Fruit fly (Drosophila melanogaster) whole organism, embryonic: ENCODE data around the gene L2HGDH.

Experiments used
- C15 ChIP-seq: fragments of 200-800 bp; sonication (Bioruptor generic); IDR thresholded peaks from 3 replicates; pipeline ENCODE4 v1.3.6; 2022; ENCODE audit warnings: missing biosample characterization, missing genetic modification characterization
- CG10565 ChIP-seq: fragments of 200-800 bp; sonication (Bioruptor generic); optimal IDR thresholded peaks from 3 replicates; lab custom pipeline; 2016; ENCODE audit warnings: missing biosample characterization, mild to moderate bottlenecking, missing genetic modification characterization
- CG13775 ChIP-seq: fragments of 200-800 bp; sonication (Bioruptor generic); optimal IDR thresholded peaks from 3 replicates; lab custom pipeline; 2017; ENCODE audit warnings: missing biosample characterization, mild to moderate bottlenecking, missing genetic modification characterization
- CG14014 ChIP-seq: fragments of 200-800 bp; sonication (Bioruptor generic); IDR thresholded peaks from 2 replicates; pipeline ENCODE4 v1.3.6; 2022; ENCODE audit warnings: missing biosample characterization, missing genetic modification characterization
- CG15696 ChIP-seq: fragments of 200-800 bp; sonication (Bioruptor generic); optimal IDR thresholded peaks from 2 replicates; lab custom pipeline; 2019; ENCODE audit warnings: missing biosample characterization, mild to moderate bottlenecking, missing genetic modification characterization, moderate library complexity
- CG17359 ChIP-seq: fragments of 200-800 bp; sonication (Bioruptor generic); optimal IDR thresholded peaks from 3 replicates; lab custom pipeline; 2018; ENCODE audit warnings: missing biosample characterization, mild to moderate bottlenecking, missing genetic modification characterization, moderate library complexity
- CG17612 ChIP-seq: fragments of 200-800 bp; sonication (Bioruptor generic); IDR thresholded peaks from 2 replicates; pipeline ENCODE4 v1.3.6; 2022; ENCODE audit warnings: missing biosample characterization, missing genetic modification characterization
- CG18262 ChIP-seq: fragments of 200-800 bp; optimal IDR thresholded peaks from 3 replicates; lab custom pipeline; 2019; ENCODE audit warnings: missing biosample characterization, mild to moderate bottlenecking, missing genetic modification characterization, moderate library complexity
- CG2120 ChIP-seq: fragments of 200-800 bp; sonication (Bioruptor generic); optimal IDR thresholded peaks from 3 replicates; lab custom pipeline; 2016; ENCODE audit warnings: missing biosample characterization, missing genetic modification characterization
- CG2202 ChIP-seq: fragments of 200-800 bp; sonication (Bioruptor generic); optimal IDR thresholded peaks from 2 replicates; lab custom pipeline; 2018; ENCODE audit warnings: missing biosample characterization, mild to moderate bottlenecking, missing genetic modification characterization
- CG2678 ChIP-seq: fragments of 200-800 bp; sonication (Bioruptor generic); optimal IDR thresholded peaks from 3 replicates; lab custom pipeline; 2019; ENCODE audit warnings: missing biosample characterization, mild to moderate bottlenecking, missing genetic modification characterization, moderate library complexity
- CG32532 ChIP-seq: fragments of 200-800 bp; sonication (Bioruptor generic); IDR thresholded peaks from 2 replicates; pipeline ENCODE4 v1.3.6; 2022; ENCODE audit warnings: missing biosample characterization, missing genetic modification characterization
- CG42726 ChIP-seq: fragments of 200-800 bp; sonication (Bioruptor generic); IDR thresholded peaks from 2 replicates; pipeline ENCODE4 v1.3.6; 2022; ENCODE audit warnings: missing biosample characterization, missing genetic modification characterization; ENCODE audit not compliant: partially characterized antibody
- CG4820 ChIP-seq: fragments of 200-800 bp; sonication (Bioruptor generic); optimal IDR thresholded peaks from 3 replicates; lab custom pipeline; 2016; ENCODE audit warnings: missing biosample characterization, missing genetic modification characterization
- CG5953 ChIP-seq: fragments of 200-800 bp; sonication (Bioruptor generic); IDR thresholded peaks from 2 replicates; pipeline ENCODE4 v1.3.6; 2022; ENCODE audit warnings: missing biosample characterization, missing genetic modification characterization
- CG6689 ChIP-seq: fragments of 200-800 bp; sonication (Bioruptor generic); IDR thresholded peaks from 2 replicates; pipeline ENCODE4 v1.3.6; 2022; ENCODE audit warnings: missing biosample characterization, missing genetic modification characterization
- CG7745 ChIP-seq: fragments of 200-800 bp; sonication (Bioruptor generic); optimal IDR thresholded peaks from 2 replicates; lab custom pipeline; 2018; ENCODE audit warnings: missing biosample characterization, mild to moderate bottlenecking, missing genetic modification characterization, moderate library complexity
- CG9437 ChIP-seq: fragments of 200-800 bp; sonication (Bioruptor generic); optimal IDR thresholded peaks from 2 replicates; lab custom pipeline; 2018; ENCODE audit warnings: missing biosample characterization, mild to moderate bottlenecking, missing genetic modification characterization
- CG9727 ChIP-seq: fragments of 200-800 bp; sonication (Bioruptor generic); optimal IDR thresholded peaks from 3 replicates; lab custom pipeline; 2017; ENCODE audit warnings: missing biosample characterization, mild to moderate bottlenecking, missing genetic modification characterization
- Dek ChIP-seq: fragments of 200-800 bp; sonication (Bioruptor generic); optimal IDR thresholded peaks from 3 replicates; lab custom pipeline; 2019; ENCODE audit warnings: missing biosample characterization, mild to moderate bottlenecking, missing genetic modification characterization, moderate library complexity
- ERR ChIP-seq: fragments of 200-800 bp; sonication (Bioruptor generic); optimal IDR thresholded peaks from 2 replicates; lab custom pipeline; 2016; ENCODE audit warnings: missing biosample characterization, missing genetic modification characterization
- Fer3 ChIP-seq: fragments of 200-800 bp; sonication (Bioruptor generic); optimal IDR thresholded peaks from 2 replicates; lab custom pipeline; 2018; ENCODE audit warnings: missing biosample characterization, mild to moderate bottlenecking, missing genetic modification characterization, moderate library complexity
- HLH54F ChIP-seq: fragments of 200-800 bp; sonication (Bioruptor generic); optimal IDR thresholded peaks from 3 replicates; lab custom pipeline; 2016; ENCODE audit warnings: missing biosample characterization, missing genetic modification characterization
- Kr ChIP-seq: fragments of 200-800 bp; sonication (Bioruptor generic); optimal IDR thresholded peaks from 2 replicates; lab custom pipeline; 2017; ENCODE audit warnings: missing biosample characterization, mild to moderate bottlenecking, missing genetic modification characterization
- Meics ChIP-seq: fragments of 200-800 bp; sonication (Bioruptor generic); optimal IDR thresholded peaks from 2 replicates; lab custom pipeline; 2017; ENCODE audit warnings: missing biosample characterization, mild to moderate bottlenecking, missing genetic modification characterization
- Mes4 ChIP-seq: fragments of 200-800 bp; sonication (Bioruptor generic); optimal IDR thresholded peaks from 2 replicates; lab custom pipeline; 2016; ENCODE audit warnings: missing biosample characterization, missing genetic modification characterization
- Nf-YB ChIP-seq: fragments of 200-800 bp; sonication (Bioruptor generic); optimal IDR thresholded peaks from 3 replicates; lab custom pipeline; 2019; ENCODE audit warnings: missing biosample characterization, mild to moderate bottlenecking, missing genetic modification characterization, moderate library complexity
- Oaz ChIP-seq: fragments of 200-800 bp; sonication (Bioruptor generic); IDR thresholded peaks from 2 replicates; pipeline ENCODE4 v1.3.6; 2022; ENCODE audit warnings: missing biosample characterization, missing genetic modification characterization
- Sox100B ChIP-seq: fragments of 200-800 bp; sonication (Bioruptor generic); optimal IDR thresholded peaks from 3 replicates; lab custom pipeline; 2018; ENCODE audit warnings: missing biosample characterization, mild to moderate bottlenecking, missing genetic modification characterization
- Xrp1 ChIP-seq: fragments of 200-800 bp; sonication (Bioruptor generic); IDR thresholded peaks from 2 replicates; pipeline ENCODE4 v1.3.6; 2022; ENCODE audit warnings: missing biosample characterization, missing genetic modification characterization
- ac ChIP-seq: fragments of 200-800 bp; sonication (Bioruptor generic); optimal IDR thresholded peaks from 3 replicates; lab custom pipeline; 2017; ENCODE audit warnings: missing biosample characterization, mild to moderate bottlenecking, missing genetic modification characterization
- cad ChIP-seq: fragments of >200 bp; optimal IDR thresholded peaks from 2 replicates; lab custom pipeline; 2017; ENCODE audit warnings: missing biosample characterization, missing genetic modification characterization
- cato ChIP-seq: fragments of 200-800 bp; sonication (Bioruptor generic); optimal IDR thresholded peaks from 2 replicates; lab custom pipeline; 2016; ENCODE audit warnings: missing biosample characterization, missing genetic modification characterization, borderline replicate concordance
- caup ChIP-seq: fragments of 200-800 bp; sonication (Bioruptor generic); optimal IDR thresholded peaks from 3 replicates; lab custom pipeline; 2017; ENCODE audit warnings: missing biosample characterization, mild to moderate bottlenecking, missing genetic modification characterization, moderate library complexity; ENCODE audit not compliant: severe bottlenecking
- cg ChIP-seq: fragments of 200-800 bp; sonication (Bioruptor generic); optimal IDR thresholded peaks from 3 replicates; lab custom pipeline; 2019; ENCODE audit warnings: missing biosample characterization, mild to moderate bottlenecking, missing genetic modification characterization, moderate library complexity
- ci ChIP-seq: fragments of 200-800 bp; sonication (Bioruptor generic); IDR thresholded peaks from 3 replicates; pipeline ENCODE4 v1.3.6; 2022; ENCODE audit warnings: missing biosample characterization, missing genetic modification characterization
- croc ChIP-seq: fragments of 200-800 bp; sonication (Bioruptor generic); conservative IDR thresholded peaks from 3 replicates; pipeline ENCODE4 v1.3.6; 2022; ENCODE audit warnings: missing biosample characterization, missing genetic modification characterization
- mirr ChIP-seq: fragments of 200-800 bp; sonication (Bioruptor generic); optimal IDR thresholded peaks from 3 replicates; lab custom pipeline; 2018; ENCODE audit warnings: missing biosample characterization, mild to moderate bottlenecking, missing genetic modification characterization
- odd ChIP-seq: fragments of 200-800 bp; sonication (Bioruptor generic); optimal IDR thresholded peaks from 2 replicates; lab custom pipeline; 2017; ENCODE audit warnings: missing biosample characterization, mild to moderate bottlenecking, missing genetic modification characterization
- sim ChIP-seq: fragments of 200-800 bp; sonication (Bioruptor generic); IDR thresholded peaks from 2 replicates; pipeline ENCODE4 v1.3.6; 2022; ENCODE audit warnings: missing biosample characterization, missing genetic modification characterization
- slou ChIP-seq: fragments of 200-800 bp; sonication (Bioruptor generic); optimal IDR thresholded peaks from 3 replicates; lab custom pipeline; 2016; ENCODE audit warnings: missing biosample characterization, missing genetic modification characterization
- trem ChIP-seq: fragments of 200-800 bp; optimal IDR thresholded peaks from 3 replicates; lab custom pipeline; 2019; ENCODE audit warnings: missing biosample characterization, mild to moderate bottlenecking, missing genetic modification characterization, moderate library complexity

L2HGDH gene

DNA sequence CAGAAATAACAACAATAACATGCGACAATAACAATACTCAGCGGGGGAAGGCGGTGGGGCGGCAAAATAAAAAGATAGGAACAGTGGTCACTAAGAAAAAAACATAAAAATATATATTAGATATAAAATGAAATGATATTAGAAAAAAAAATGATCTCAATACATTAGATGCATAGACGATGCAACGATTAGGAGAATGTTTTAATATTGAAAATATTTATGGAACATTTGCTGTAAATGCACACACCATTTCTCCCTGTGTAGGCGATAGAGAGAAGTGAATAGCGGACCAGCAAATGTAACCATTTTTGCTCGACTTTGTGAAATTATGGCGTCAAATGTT lies 8.1 kb downstream of the L2HGDH start (continued):
- TF ChIP-seq CG13775 (GFP tag; lab: Kevin White, UChicago) (peak; percentile 55), HLH54F (GFP tag; lab: Kevin White, UChicago) (peak; percentile 31), CG32532 (peak; percentile 97), odd (GFP tag; lab: Kevin White, UChicago) (peak; percentile 3), croc (GFP tag; lab: Robert Waterston, UW) (peak; percentile 56), cg (no peak), CG5953 (GFP tag; lab: Robert Waterston, UW) (peak; percentile 24; the same call in 1 of the 2 replicates), Oaz (GFP tag; lab: Robert Waterston, UW) (peak; percentile 82), ac (GFP tag; lab: Kevin White, UChicago) (no peak), CG9727 (GFP tag; lab: Kevin White, UChicago) (peak; percentile 78), cato (GFP tag; lab: Kevin White, UChicago) (no peak), CG10565 (GFP tag; lab: Kevin White, UChicago) (no peak), CG2120 (GFP tag; lab: Kevin White, UChicago) (peak; percentile 86), CG2678 (tag; lab: Kevin White, UChicago) (peak; percentile 92), CG2202 (tag; lab: Kevin White, UChicago) (no peak), CG9437 (GFP tag; lab: Kevin White, UChicago) (no peak), CG14014 (GFP tag; lab: Robert Waterston, UW) (peak; percentile 95), slou (GFP tag; lab: Kevin White, UChicago) (peak; percentile 63), Dek (tag; lab: Kevin White, UChicago) (peak; percentile 85), CG17359 (tag; lab: Kevin White, UChicago) (peak; percentile 78), Nf-YB (GFP tag; lab: Kevin White, UChicago) (peak; percentile 8), C15 (GFP tag; lab: Robert Waterston, UW) (peak; percentile 88; the same call in 2 of the 3 replicates), CG18262 (tag; lab: Kevin White, UChicago) (peak; percentile 71), caup (GFP tag; lab: Kevin White, UChicago) (peak; percentile 81), Sox100B (GFP tag; lab: Kevin White, UChicago) (peak; percentile 16), trem (peak; percentile 50), sim (GFP tag; lab: Robert Waterston, UW) (peak; percentile 49; the same call in 1 of the 2 replicates), CG42726 (GFP tag; lab: Robert Waterston, UW) (no peak), CG15696 (peak; percentile 66), ci (GFP tag; lab: Robert Waterston, UW) (peak; percentile 83), Meics (GFP tag; lab: Kevin White, UChicago) (peak; percentile 89), cad (GFP tag; lab: Kevin White, UChicago) (no peak), Kr (GFP tag; lab: Kevin White, UChicago) (no peak), CG7745 (tag; lab: Kevin White, UChicago) (no peak), mirr (GFP tag; lab: Kevin White, UChicago) (no peak), Xrp1 (GFP tag; lab: Robert Waterston, UW) (peak; percentile 86), CG4820 (GFP tag; lab: Kevin White, UChicago) (peak; percentile 34), Fer3 (tag; lab: Kevin White, UChicago) (peak; percentile 94), Mes4 (GFP tag; lab: Kevin White, UChicago) (no peak), CG6689 (GFP tag; lab: Robert Waterston, UW) (peak; percentile 88), ERR (GFP tag; lab: Kevin White, UChicago) (no peak), CG17612 (GFP tag; lab: Robert Waterston, UW) (peak; percentile 78)
